Fruit fly (Drosophila melanogaster): ENCODE measurements around the gene Madm.

DNA sequence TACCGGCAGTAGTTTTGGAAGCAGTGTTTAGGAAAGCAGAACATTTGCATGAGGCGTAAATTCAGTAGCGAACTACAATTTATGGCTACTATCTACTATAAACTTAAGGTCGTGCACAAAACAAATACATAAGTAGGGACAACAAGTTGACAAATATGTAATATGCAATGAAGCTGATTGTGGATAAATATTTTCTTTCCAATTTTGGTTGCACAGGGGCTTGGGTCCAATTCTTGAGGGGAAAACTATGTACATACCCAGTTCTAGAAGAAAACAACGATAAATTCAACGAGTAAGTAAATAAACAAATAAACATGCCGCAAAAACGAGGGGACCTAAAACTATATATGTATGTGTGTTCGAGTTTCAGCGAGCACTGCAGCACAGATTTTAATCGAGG lies 18.7 kb downstream of the Madm start:
- TF ChIP-seq CG4496 (GFP tag; IDR thresholded peaks at IDR 0.05) (no peak), EcR (GFP tag; optimal IDR thresholded peaks at IDR 0.05) (no peak), Snoo (tag; optimal IDR thresholded peaks at IDR 0.05) (no peak), CG32121 (GFP tag; IDR thresholded peaks at IDR 0.05) (no peak), CG15710 (tag; optimal IDR thresholded peaks at IDR 0.05) (no peak), rn (GFP tag; IDR thresholded peaks at IDR 0.05) (no peak), CG17806 (tag; optimal IDR thresholded peaks at IDR 0.05) (no peak), fd96Ca (GFP tag; IDR thresholded peaks at IDR 0.05) (no peak), CG10348 (GFP tag; IDR thresholded peaks at IDR 0.05) (no peak), CG34367 (tag; optimal IDR thresholded peaks at IDR 0.05) (no peak), Pif1B (GFP tag; optimal IDR thresholded peaks at IDR 0.05) (no peak), Pif1A (GFP tag; optimal IDR thresholded peaks at IDR 0.05) (no peak), gl (tag; optimal IDR thresholded peaks at IDR 0.05) (no peak), D1 (tag; optimal IDR thresholded peaks at IDR 0.05) (no peak)

Measured in whole organism, pupa.